Worm (Caenorhabditis elegans) whole organism, L4 larva: ENCODE results near the gene C27B7.2.

Experiments used
- D1046.2 ChIP-seq: fragments of 200-800 bp; sonication (Bioruptor generic); IDR thresholded peaks from 2 replicates; pipeline ENCODE4 v1.3.6; 2022; ENCODE audit warnings: missing genetic modification characterization, missing compliant biosample characterization
- F26F4.8 ChIP-seq: fragments of 200-800 bp; sonication (Bioruptor generic); conservative IDR thresholded peaks from 2 replicates; pipeline ENCODE4 v1.3.6; 2022; ENCODE audit warnings: missing genetic modification characterization, missing compliant biosample characterization
- F37D6.2 ChIP-seq: sonication (generic microtip); optimal IDR thresholded peaks from 2 replicates; lab custom pipeline; 2016; ENCODE audit warnings: mild to moderate bottlenecking, missing genetic modification characterization, missing compliant biosample characterization
- T20F7.1 ChIP-seq: fragments of 200-800 bp; sonication (Bioruptor generic); optimal IDR thresholded peaks from 2 replicates; lab custom pipeline; 2018; ENCODE audit warnings: mild to moderate bottlenecking, missing genetic modification characterization, missing compliant biosample characterization
- T26A8.4 ChIP-seq: fragments of 200-800 bp; sonication (Bioruptor generic); IDR thresholded peaks from 2 replicates; pipeline ENCODE4 v1.3.6; 2022; ENCODE audit warnings: missing genetic modification characterization, missing compliant biosample characterization
- Y105C5A.15 ChIP-seq: fragments of 200-800 bp; sonication (Bioruptor generic); IDR thresholded peaks from 2 replicates; pipeline ENCODE4 v1.3.6; 2022; ENCODE audit warnings: missing genetic modification characterization, missing compliant biosample characterization
- Y75B8A.6 ChIP-seq: fragments of 200-800 bp; sonication (Bioruptor generic); IDR thresholded peaks from 2 replicates; pipeline ENCODE4 v1.3.6; 2022; ENCODE audit warnings: missing genetic modification reagents, missing genetic modification characterization, missing compliant biosample characterization
- aha-1 ChIP-seq: fragments of 150-350 bp; peaks from one replicate; lab custom pipeline; 2014; ENCODE audit warnings: missing biosample characterization, missing genetic modification characterization
- ama-1 ChIP-seq: fragments of 150-350 bp; optimal IDR thresholded peaks from 2 replicates; lab custom pipeline; 2014; ENCODE audit warnings: inconsistent platforms, mixed read lengths
- attf-4 ChIP-seq: sonication (generic microtip); optimal IDR thresholded peaks from 3 replicates; lab custom pipeline; 2017; ENCODE audit warnings: missing biosample characterization, missing genetic modification characterization
- ceh-20 ChIP-seq: fragments of 200-800 bp; sonication (Bioruptor generic); IDR thresholded peaks from 2 replicates; pipeline ENCODE4 v1.3.6; 2022; ENCODE audit warnings: missing genetic modification reagents, missing genetic modification characterization, missing compliant biosample characterization
- ceh-32 ChIP-seq: sonication (generic microtip); optimal IDR thresholded peaks from 2 replicates; lab custom pipeline; 2016; ENCODE audit warnings: mild to moderate bottlenecking, missing genetic modification characterization, missing compliant biosample characterization; ENCODE audit not compliant: poor library complexity
- ceh-44 ChIP-seq: fragments of 200-800 bp; sonication (Bioruptor generic); IDR thresholded peaks from 2 replicates; pipeline ENCODE4 v1.3.6; 2022; ENCODE audit warnings: missing genetic modification reagents, missing genetic modification characterization, missing compliant biosample characterization
- cey-2 ChIP-seq: sonication (generic microtip); optimal IDR thresholded peaks from 3 replicates; lab custom pipeline; 2017; ENCODE audit warnings: missing genetic modification characterization, mild to moderate bottlenecking, missing compliant biosample characterization, antibody characterized with exemption, borderline replicate concordance; ENCODE audit not compliant: insufficient read depth
- daf-16 ChIP-seq, 3 experiments: sonication (generic microtip); optimal IDR thresholded peaks; 2 replicates each; lab custom pipeline; 2016 to 2017; ENCODE audit warnings: missing genetic modification characterization in 3 of 3, missing genetic modification reagents in 3 of 3, mild to moderate bottlenecking in 2 of 3, missing compliant biosample characterization in 2 of 3, missing biosample characterization in 1 of 3, moderate library complexity in 1 of 3
- daf-19 ChIP-seq: fragments of 200-800 bp; sonication (Bioruptor generic); conservative IDR thresholded peaks from 2 replicates; pipeline ENCODE4 v1.3.6; 2022; ENCODE audit warnings: missing genetic modification characterization, missing compliant biosample characterization
- dmd-8 ChIP-seq: fragments of 200-800 bp; sonication (Bioruptor generic); IDR thresholded peaks from 2 replicates; pipeline ENCODE4 v1.3.6; 2022; ENCODE audit warnings: missing genetic modification characterization, missing compliant biosample characterization
- dmd-9 ChIP-seq: fragments of 200-800 bp; sonication (Bioruptor generic); IDR thresholded peaks from 2 replicates; pipeline ENCODE4 v1.3.6; 2022; ENCODE audit warnings: missing genetic modification reagents, missing genetic modification characterization, missing compliant biosample characterization
- dpl-1 ChIP-seq: fragments of 150-350 bp; optimal IDR thresholded peaks from 2 replicates; lab custom pipeline; 2014; ENCODE audit warnings: missing biosample characterization, missing genetic modification reagents, missing genetic modification characterization
- duxl-1 ChIP-seq: sonication (generic microtip); optimal IDR thresholded peaks from 2 replicates; lab custom pipeline; 2016; ENCODE audit warnings: mild to moderate bottlenecking, missing genetic modification characterization, moderate library complexity, missing compliant biosample characterization; ENCODE audit not compliant: poor library complexity
- egl-27 ChIP-seq: sonication (generic microtip); optimal IDR thresholded peaks from 3 replicates; lab custom pipeline; 2017; ENCODE audit warnings: missing biosample characterization, missing genetic modification reagents, missing genetic modification characterization
- egl-43 ChIP-seq: fragments of 200-800 bp; sonication (Bioruptor generic); IDR thresholded peaks from 2 replicates; pipeline ENCODE4 v1.3.6; 2022; ENCODE audit warnings: missing genetic modification reagents, missing genetic modification characterization, missing compliant biosample characterization
- fkh-10 ChIP-seq: fragments of 150-350 bp; optimal IDR thresholded peaks from 2 replicates; lab custom pipeline; 2014; ENCODE audit warnings: missing biosample characterization, missing genetic modification reagents, missing genetic modification characterization
- fos-1 ChIP-seq: fragments of 150-350 bp; optimal IDR thresholded peaks from 2 replicates; lab custom pipeline; 2014; ENCODE audit warnings: missing biosample characterization, missing genetic modification characterization
- hif-1 ChIP-seq, 2 experiments: sonication (generic microtip); optimal IDR thresholded peaks; 2 replicates each; lab custom pipeline; 2016 to 2017; ENCODE audit warnings: missing compliant biosample characterization in 2 of 2, missing genetic modification characterization in 2 of 2, missing genetic modification reagents in 2 of 2, missing genotype in 2 of 2, mild to moderate bottlenecking in 1 of 2
- jun-1 ChIP-seq: fragments of 150-350 bp; optimal IDR thresholded peaks from 2 replicates; lab custom pipeline; 2014; ENCODE audit warnings: missing biosample characterization, missing genetic modification reagents, missing genetic modification characterization
- lin-13 ChIP-seq: fragments of 150-350 bp; optimal IDR thresholded peaks from 2 replicates; lab custom pipeline; 2014; ENCODE audit warnings: missing biosample characterization, missing genetic modification reagents, missing genetic modification characterization
- lin-39 ChIP-seq: fragments of 150-350 bp; optimal IDR thresholded peaks from 2 replicates; lab custom pipeline; 2014; ENCODE audit warnings: missing biosample characterization, missing genetic modification reagents, missing genetic modification characterization
- lir-3 ChIP-seq: sonication (generic microtip); optimal IDR thresholded peaks from 2 replicates; lab custom pipeline; 2016; ENCODE audit warnings: mild to moderate bottlenecking, missing genetic modification characterization, missing compliant biosample characterization
- mdt-29 ChIP-seq: fragments of 200-800 bp; sonication (Bioruptor generic); IDR thresholded peaks from 2 replicates; pipeline ENCODE4 v1.3.6; 2022; ENCODE audit warnings: missing genetic modification reagents, missing genetic modification characterization, missing compliant biosample characterization
- mes-2 ChIP-seq: sonication (generic microtip); optimal IDR thresholded peaks from 2 replicates; lab custom pipeline; 2016; ENCODE audit warnings: missing genotype, mild to moderate bottlenecking, missing genetic modification characterization, missing compliant biosample characterization; ENCODE audit not compliant: poor library complexity, severe bottlenecking
- nhr-102 ChIP-seq: sonication (generic microtip); optimal IDR thresholded peaks from 2 replicates; lab custom pipeline; 2016; ENCODE audit warnings: mild to moderate bottlenecking, missing genetic modification characterization, moderate library complexity, missing compliant biosample characterization
- nhr-111 ChIP-seq: fragments of 200-800 bp; sonication (Bioruptor generic); optimal IDR thresholded peaks from 2 replicates; lab custom pipeline; 2018; ENCODE audit warnings: mild to moderate bottlenecking, missing genetic modification characterization, missing compliant biosample characterization
- nhr-42 ChIP-seq: fragments of 200-800 bp; sonication (Bioruptor generic); IDR thresholded peaks from 2 replicates; pipeline ENCODE4 v1.3.6; 2022; ENCODE audit warnings: missing genetic modification characterization, missing compliant biosample characterization
- nhr-48 ChIP-seq: sonication (generic microtip); optimal IDR thresholded peaks from 2 replicates; lab custom pipeline; 2016; ENCODE audit warnings: mild to moderate bottlenecking, missing genetic modification characterization, missing compliant biosample characterization
- nhr-6 ChIP-seq: fragments of 150-350 bp; optimal IDR thresholded peaks from 2 replicates; lab custom pipeline; 2014; ENCODE audit warnings: missing biosample characterization, missing genetic modification characterization
- nhr-76 ChIP-seq: fragments of 150-350 bp; optimal IDR thresholded peaks from 2 replicates; lab custom pipeline; 2014; ENCODE audit warnings: missing biosample characterization, missing genetic modification characterization
- pha-4 ChIP-seq, 2 experiments: fragments of 150-350 bp in 1 of 2; fragments of 200-800 bp in 1 of 2; sonication (Bioruptor generic) in 1 of 2; IDR thresholded peaks in 1 of 2; optimal IDR thresholded peaks in 1 of 2; 2 replicates each; pipeline versions ENCODE4 v1.3.6 to Lab custom; 2014 to 2022; ENCODE audit warnings: missing genetic modification characterization in 2 of 2, missing genetic modification reagents in 2 of 2, missing biosample characterization in 1 of 2, missing compliant biosample characterization in 1 of 2
- pqm-1 ChIP-seq: sonication (generic microtip); optimal IDR thresholded peaks from 2 replicates; lab custom pipeline; 2017; ENCODE audit warnings: missing biosample characterization, missing genetic modification characterization
- saeg-2 ChIP-seq: fragments of 200-800 bp; sonication (Bioruptor generic); IDR thresholded peaks from 2 replicates; pipeline ENCODE4 v1.3.6; 2022; ENCODE audit warnings: missing genetic modification reagents, missing genetic modification characterization, missing compliant biosample characterization
- sdz-12 ChIP-seq: fragments of 200-800 bp; sonication (Bioruptor generic); optimal IDR thresholded peaks from 2 replicates; lab custom pipeline; 2018; ENCODE audit warnings: mild to moderate bottlenecking, missing genetic modification characterization, missing compliant biosample characterization
- set-16 ChIP-seq: fragments of 200-800 bp; sonication (Bioruptor generic); IDR thresholded peaks from 2 replicates; pipeline ENCODE4 v1.3.6; 2022; ENCODE audit warnings: missing genetic modification reagents, missing genetic modification characterization, missing compliant biosample characterization
- skn-1 ChIP-seq: fragments of 150-350 bp; optimal IDR thresholded peaks from 2 replicates; lab custom pipeline; 2014; ENCODE audit warnings: missing biosample characterization, missing genetic modification characterization
- snpc-4 ChIP-seq: fragments of 150-350 bp; optimal IDR thresholded peaks from 2 replicates; lab custom pipeline; 2014; ENCODE audit warnings: missing biosample characterization, missing genetic modification characterization
- spr-1 ChIP-seq: sonication (generic microtip); optimal IDR thresholded peaks from 2 replicates; lab custom pipeline; 2016; ENCODE audit warnings: mild to moderate bottlenecking, missing genetic modification characterization, missing compliant biosample characterization
- unc-39 ChIP-seq: sonication (generic microtip); optimal IDR thresholded peaks from 2 replicates; lab custom pipeline; 2017; ENCODE audit warnings: missing biosample characterization, missing genetic modification characterization
- unc-62 ChIP-seq, 3 experiments: fragments of 150-350 bp in 1 of 3; sonication (generic microtip); optimal IDR thresholded peaks in 2 of 3; peaks in 1 of 3; 1 replicate in 1 of 3; 2 replicates in 2 of 3; lab custom pipeline; 2014 to 2017; ENCODE audit warnings: missing biosample characterization in 3 of 3, missing genetic modification characterization in 3 of 3, missing genetic modification reagents in 3 of 3, missing genotype in 1 of 3
- vab-7 ChIP-seq: fragments of 200-800 bp; sonication (Bioruptor generic); IDR thresholded peaks from 2 replicates; pipeline ENCODE4 v1.3.6; 2022; ENCODE audit warnings: missing genetic modification reagents, missing genetic modification characterization, missing compliant biosample characterization
- zfp-2 ChIP-seq: sonication (generic microtip); optimal IDR thresholded peaks from 2 replicates; lab custom pipeline; 2016; ENCODE audit warnings: mild to moderate bottlenecking, missing genetic modification characterization, missing compliant biosample characterization
- zip-11 ChIP-seq: fragments of 200-800 bp; sonication (Bioruptor generic); IDR thresholded peaks from 2 replicates; pipeline ENCODE4 v1.3.6; 2022; ENCODE audit warnings: missing genetic modification characterization, missing compliant biosample characterization

Gene C27B7.2

ce11 chrIV:8891131-8891530 lies 1.5 kb upstream of the C27B7.2 start, which contains the start of gene spr-2 (continued):
- no peak for TF ChIP-seq nhr-42 (GFP tag; lab: Robert Waterston, UW)
- TF ChIP-seq skn-1 (tag; lab: Kevin White, UChicago): no peak
- TF ChIP-seq daf-16 (GFP tag; optimal IDR thresholded peaks at IDR 0.05; lab: Kevin White, UChicago): peak; percentile 7 to 34
- peak; percentile 62 for TF ChIP-seq daf-16 (tag; optimal IDR thresholded peaks at IDR 0.05; lab: Kevin White, UChicago)
- no peak for TF ChIP-seq egl-27 (tag; lab: Kevin White, UChicago)
- no peak for TF ChIP-seq sdz-12 (GFP tag; lab: Kevin White, UChicago)
- TF ChIP-seq fkh-10 (GFP tag; lab: Kevin White, UChicago): no peak
- no peak for TF ChIP-seq aha-1 (tag; lab: Kevin White, UChicago)
- no peak for TF ChIP-seq nhr-76 (tag; lab: Kevin White, UChicago)
- no peak for TF ChIP-seq lir-3 (tag; lab: Kevin White, UChicago)
- TF ChIP-seq daf-19 (GFP tag; lab: Robert Waterston, UW): no peak
- no peak for TF ChIP-seq mdt-29
- TF ChIP-seq ceh-20: no peak
- TF ChIP-seq nhr-6 (tag; lab: Kevin White, UChicago): peak; percentile 60
- peak; percentile 79 for TF ChIP-seq T20F7.1 (GFP tag; lab: Kevin White, UChicago)
- TF ChIP-seq spr-1 (tag; lab: Kevin White, UChicago): peak; percentile 33
- no peak for TF ChIP-seq snpc-4 (tag; lab: Kevin White, UChicago)
- TF ChIP-seq ceh-44 (GFP tag; lab: Robert Waterston, UW): no peak
- no peak for TF ChIP-seq unc-62 (GFP tag; optimal IDR thresholded peaks at IDR 0.05 in 1 of 2; lab: Kevin White, UChicago)
- no peak for TF ChIP-seq unc-62 (tag; optimal IDR thresholded peaks at IDR 0.05; lab: Kevin White, UChicago)
- peak; percentile 35 for TF ChIP-seq duxl-1 (tag; lab: Kevin White, UChicago)
- no peak for TF ChIP-seq zip-11 (GFP tag; lab: Robert Waterston, UW)
- TF ChIP-seq dmd-8 (GFP tag; lab: Robert Waterston, UW): no peak
- no peak for TF ChIP-seq unc-39 (tag; lab: Kevin White, UChicago)
- 0 out of 2 replicates have a peak, but pooled peaks have one; percentile 35 for TF ChIP-seq pha-4 (GFP tag; IDR thresholded peaks at IDR 0.05; lab: Robert Waterston, UW)
- TF ChIP-seq pha-4 (tag; optimal IDR thresholded peaks at IDR 0.05; lab: Kevin White, UChicago): peak; percentile 61
- TF ChIP-seq mes-2 (tag; lab: Kevin White, UChicago): no peak
- TF ChIP-seq pqm-1 (tag; lab: Kevin White, UChicago): peak; percentile 1
- TF ChIP-seq ceh-32: no peak
- peak; percentile 51; the same call in 1 of the 2 replicates for TF ChIP-seq T26A8.4 (GFP tag; lab: Robert Waterston, UW)
- peak; percentile 19 for TF ChIP-seq lin-13 (GFP tag; lab: Kevin White, UChicago)
- no peak for TF ChIP-seq egl-43 (GFP tag; lab: Robert Waterston, UW)
- no peak for TF ChIP-seq dmd-9 (GFP tag; lab: Robert Waterston, UW)
- TF ChIP-seq jun-1 (tag; lab: Kevin White, UChicago): no peak
- peak; percentile 60 for TF ChIP-seq vab-7 (GFP tag; lab: Robert Waterston, UW)
- TF ChIP-seq attf-4 (tag; lab: Kevin White, UChicago): no peak
- TF ChIP-seq set-16 (GFP tag; lab: Robert Waterston, UW): no peak
- peak; percentile 26 for TF ChIP-seq nhr-48 (tag; lab: Kevin White, UChicago)
- TF ChIP-seq hif-1 (tag; optimal IDR thresholded peaks at IDR 0.05; lab: Kevin White, UChicago): no peak
- TF ChIP-seq dpl-1 (GFP tag; lab: Kevin White, UChicago): peak; percentile 86
- no peak for TF ChIP-seq saeg-2 (GFP tag; lab: Robert Waterston, UW)
- no peak for TF ChIP-seq D1046.2 (GFP tag; lab: Robert Waterston, UW)
- TF ChIP-seq cey-2 (tag; lab: Kevin White, UChicago): no peak
- TF ChIP-seq nhr-102 (tag; lab: Kevin White, UChicago): peak; percentile 68
- TF ChIP-seq nhr-111 (GFP tag; lab: Kevin White, UChicago): no peak
- no peak for TF ChIP-seq lin-39 (tag; lab: Kevin White, UChicago)
- TF ChIP-seq F26F4.8 (GFP tag; lab: Robert Waterston, UW): no peak
- TF ChIP-seq fos-1 (tag; lab: Kevin White, UChicago): no peak
- no peak for TF ChIP-seq Y105C5A.15
- TF ChIP-seq Y75B8A.6 (GFP tag; lab: Robert Waterston, UW): no peak
- TF ChIP-seq zfp-2: no peak
- TF ChIP-seq ama-1: no peak
- TF ChIP-seq F37D6.2 (tag; lab: Kevin White, UChicago): peak; percentile 35
